Fruit fly (Drosophila melanogaster): ENCODE measurements around the gene Ipk2.

Ipk2 gene

dm6 chr2L:523165-523835 is 50.8 kb downstream of the Ipk2 start (continued):
- no peak for TF ChIP-seq NC2α (GFP tag; optimal IDR thresholded peaks at IDR 0.05)
- peak; percentile 61; the same call in 3 of the 4 replicates for TF ChIP-seq Dll (GFP tag; IDR thresholded peaks at IDR 0.05; ENCODE audit: partially characterized antibody)
- TF ChIP-seq CG10543 (GFP tag; optimal IDR thresholded peaks at IDR 0.05): peak; percentile 97
- TF ChIP-seq CG15269 (tag; optimal IDR thresholded peaks at IDR 0.05): peak; percentile 21
- no peak for TF ChIP-seq CG12942 (GFP tag; optimal IDR thresholded peaks at IDR 0.05)
- peak in 1 of 3 experiments; percentile 20 for TF ChIP-seq Stat92E (GFP tag; optimal IDR thresholded peaks at IDR 0.05)
- TF ChIP-seq CG5180 (GFP tag; optimal IDR thresholded peaks at IDR 0.05): peak; percentile 91
- TF ChIP-seq CG7839 (tag; optimal IDR thresholded peaks at IDR 0.05): peak; percentile 42
- TF ChIP-seq pum (GFP tag; optimal IDR thresholded peaks at IDR 0.05): no peak
- 0 out of 2 replicates have a peak, but pooled peaks have one; percentile 20 for TF ChIP-seq CG3847 (GFP tag; IDR thresholded peaks at IDR 0.05)
- TF ChIP-seq tap (tag; optimal IDR thresholded peaks at IDR 0.05): peak; percentile 1
- no peak for TF ChIP-seq CG1792 (GFP tag; optimal IDR thresholded peaks at IDR 0.05)
- TF ChIP-seq BtbVII (GFP tag; optimal IDR thresholded peaks at IDR 0.05): no peak
- TF ChIP-seq CG11456 (GFP tag; IDR thresholded peaks at IDR 0.05): 0 out of 3 replicates have a peak, but pooled peaks have one; percentile 42
- TF ChIP-seq CG34224 (GFP tag; IDR thresholded peaks at IDR 0.05; ENCODE audit: partially characterized antibody): peak; percentile 74
- peak; percentile 94 for TF ChIP-seq Nf-YC (tag; optimal IDR thresholded peaks at IDR 0.05)
- peak; percentile 96 for TF ChIP-seq CG2199 (GFP tag; IDR thresholded peaks at IDR 0.05)
- peak; percentile 58 for TF ChIP-seq Xrp1 (GFP tag; IDR thresholded peaks at IDR 0.05)
- peak; percentile 32 for TF ChIP-seq Side (GFP tag; optimal IDR thresholded peaks at IDR 0.05)
- 0 out of 2 replicates have a peak, but pooled peaks have one; percentile 8 for TF ChIP-seq GATAe (GFP tag; conservative IDR thresholded peaks at IDR 0.05)
- no peak for TF ChIP-seq gsb (GFP tag; IDR thresholded peaks at IDR 0.05)
- no peak for TF ChIP-seq CG1602 (GFP tag; optimal IDR thresholded peaks at IDR 0.05)
- TF ChIP-seq trem (tag; optimal IDR thresholded peaks at IDR 0.05): peak; percentile 45
- TF ChIP-seq CG13296 (GFP tag; optimal IDR thresholded peaks at IDR 0.05): peak; percentile 16
- peak; percentile 23 for TF ChIP-seq ATbp (GFP tag; optimal IDR thresholded peaks at IDR 0.05)
- TF ChIP-seq CG11398 (GFP tag; optimal IDR thresholded peaks at IDR 0.05): peak; percentile 44
- TF ChIP-seq Med (GFP tag): peak; percentile 95
- peak; percentile 92; the same call in 2 of the 4 replicates for TF ChIP-seq chinmo (GFP tag; IDR thresholded peaks at IDR 0.05; ENCODE audit: partially characterized antibody)
- TF ChIP-seq CG17359 (tag; optimal IDR thresholded peaks at IDR 0.05): peak; percentile 45
- TF ChIP-seq CG18619 (GFP tag; optimal IDR thresholded peaks at IDR 0.05): peak; percentile 14
- no peak for TF ChIP-seq gcm2 (GFP tag; optimal IDR thresholded peaks at IDR 0.05)
- TF ChIP-seq da (GFP tag; optimal IDR thresholded peaks at IDR 0.05): peak; percentile 13
- peak; percentile 60 for TF ChIP-seq sug (tag; optimal IDR thresholded peaks at IDR 0.05)
- peak; percentile 43 for TF ChIP-seq odd (GFP tag; optimal IDR thresholded peaks at IDR 0.05)
- TF ChIP-seq btn (GFP tag; optimal IDR thresholded peaks at IDR 0.05): peak; percentile 43
- no peak for TF ChIP-seq CG8089 (GFP tag; optimal IDR thresholded peaks at IDR 0.05)
- TF ChIP-seq caup (GFP tag; optimal IDR thresholded peaks at IDR 0.05; ENCODE audit: severe bottlenecking): peak; percentile 22
- peak; percentile 53 for TF ChIP-seq ewg (GFP tag; optimal IDR thresholded peaks at IDR 0.05)
- no peak for TF ChIP-seq CG4730 (GFP tag; IDR thresholded peaks at IDR 0.05)
- peak; percentile 59; the same call in 1 of the 2 replicates for TF ChIP-seq amos (GFP tag; IDR thresholded peaks at IDR 0.05; ENCODE audit: partially characterized antibody)
- TF ChIP-seq CG10147 (GFP tag; optimal IDR thresholded peaks at IDR 0.05): peak; percentile 36
- TF ChIP-seq CG17328 (GFP tag; IDR thresholded peaks at IDR 0.05): peak; percentile 41
- TF ChIP-seq Fer1 (GFP tag; optimal IDR thresholded peaks at IDR 0.05): peak; percentile 68
- TF ChIP-seq CG12071 (GFP tag; optimal IDR thresholded peaks at IDR 0.05): peak; percentile 71
- 0 out of 2 replicates have a peak, but pooled peaks have one; percentile 19 for TF ChIP-seq CG10366 (GFP tag; IDR thresholded peaks at IDR 0.05)
- TF ChIP-seq Dip2 (GFP tag; IDR thresholded peaks at IDR 0.05): no peak
- TF ChIP-seq Sry-δ (GFP tag; optimal IDR thresholded peaks at IDR 0.05): no peak
- no peak for TF ChIP-seq klu (GFP tag; IDR thresholded peaks at IDR 0.05)

Data from whole organism, embryonic.